Fruit fly (Drosophila melanogaster) Kc167 (cell line): ENCODE measurements around the gene Gr22b.

ENCODE experiments used
- Myc ChIP-seq: fragments of >200 bp; optimal IDR thresholded peaks from 2 replicates; lab custom pipeline; 2017; ENCODE audit warnings: missing external identifiers
- Sin3A ChIP-seq: fragments of >200 bp; optimal IDR thresholded peaks from 2 replicates; lab custom pipeline; 2018; ENCODE audit warnings: missing external identifiers
- h ChIP-seq: fragments of >200 bp; optimal IDR thresholded peaks from 3 replicates; lab custom pipeline; 2018; ENCODE audit warnings: missing external identifiers
- insv ChIP-seq: fragments of >200 bp; optimal IDR thresholded peaks from 3 replicates; lab custom pipeline; 2018; ENCODE audit warnings: missing external identifiers
- psq ChIP-seq: fragments of >200 bp; optimal IDR thresholded peaks from 2 replicates; lab custom pipeline; 2017; ENCODE audit warnings: missing external identifiers
- ttk ChIP-seq: sonication (Bioruptor generic); optimal IDR thresholded peaks from 2 replicates; lab custom pipeline; 2017; ENCODE audit warnings: missing external identifiers

Gr22b gene

DNA sequence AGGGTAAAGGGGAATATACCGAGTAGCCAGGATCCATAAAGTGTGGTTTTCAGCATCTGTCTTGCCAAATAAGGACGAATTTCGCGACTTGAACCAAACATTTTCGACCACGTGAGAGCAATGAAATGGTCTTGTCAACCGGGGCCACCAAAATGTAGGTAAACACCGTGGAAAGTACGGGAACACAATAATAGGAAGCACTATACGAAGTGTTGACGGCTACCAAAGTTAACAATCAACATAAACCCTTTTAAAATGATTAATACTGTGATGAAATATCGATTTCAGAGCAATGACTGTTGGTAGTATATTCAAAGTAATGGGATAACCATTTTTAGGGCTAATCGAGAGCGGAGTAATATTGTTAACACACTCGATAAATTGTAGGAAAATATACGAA lies at the start of gene Gr22b:
Gr22b (minus strand) TSS at position 101 of the 400 bp plus-strand sequence.
- no peak for TF ChIP-seq Sin3A (lab: Kevin White, UChicago)
- no peak for TF ChIP-seq ttk (lab: Kevin White, UChicago)
- no peak for TF ChIP-seq Myc (lab: Kevin White, UChicago)
- TF ChIP-seq insv (lab: Kevin White, UChicago): no peak
- TF ChIP-seq h: no peak
- no peak for TF ChIP-seq psq

dm6 chr2L:1839019-1839418 lies 46.0 kb upstream of the Gr22b start:
- TF ChIP-seq Myc (lab: Kevin White, UChicago): no peak
- no peak for TF ChIP-seq insv (lab: Kevin White, UChicago)
- no peak for TF ChIP-seq ttk (lab: Kevin White, UChicago)

DNA sequence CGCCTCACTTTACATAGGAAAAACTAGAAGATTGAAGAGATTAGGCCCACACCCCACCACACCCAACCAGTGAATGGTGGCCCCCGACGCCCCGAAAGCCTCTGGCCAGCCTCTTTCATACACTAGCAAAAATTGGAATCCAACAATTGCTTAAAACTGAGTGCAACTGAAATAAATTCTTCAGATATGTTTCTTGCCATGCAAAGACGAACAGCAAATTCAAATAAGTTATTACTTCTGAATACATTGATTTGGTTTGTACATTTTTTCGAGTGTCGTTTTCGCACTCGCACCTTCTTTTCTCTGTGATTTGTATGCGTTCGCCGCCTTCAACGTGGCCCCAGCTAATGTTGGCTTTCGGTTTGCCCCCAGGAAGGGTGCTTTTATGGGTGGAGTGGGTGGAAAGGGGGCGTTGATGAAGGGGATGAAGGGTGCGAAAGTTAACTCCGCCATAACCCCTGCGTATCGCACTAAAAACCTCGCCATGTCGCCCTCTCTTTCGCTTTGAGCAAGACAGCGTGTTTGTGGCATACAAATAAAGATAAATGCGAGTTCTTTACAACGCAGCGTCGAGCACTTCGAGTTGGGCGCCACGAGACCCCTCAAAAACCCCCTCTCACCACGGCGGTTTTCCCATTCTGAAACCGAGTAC lies 44.8 kb upstream of the Gr22b start:
- TF ChIP-seq Sin3A (lab: Kevin White, UChicago) (no peak), h (no peak), insv (lab: Kevin White, UChicago) (no peak), ttk (lab: Kevin White, UChicago) (no peak), psq (no peak), Myc (lab: Kevin White, UChicago) (no peak)

dm6 chr2L:1836238-1836637 lies 43.2 kb upstream of the Gr22b start, which contains the start of gene wry:
Gene wry, plus strand, starts transcription at chr2L:1836538.
- TF ChIP-seq Sin3A (lab: Kevin White, UChicago): no peak
- no peak for TF ChIP-seq Myc (lab: Kevin White, UChicago)
- TF ChIP-seq ttk (lab: Kevin White, UChicago): no peak
- no peak for TF ChIP-seq insv (lab: Kevin White, UChicago)
- no peak for TF ChIP-seq psq
- no peak for TF ChIP-seq h

- no peak for TF ChIP-seq ttk (lab: Kevin White, UChicago)
- no peak for TF ChIP-seq insv (lab: Kevin White, UChicago)
- TF ChIP-seq psq: no peak
- TF ChIP-seq Myc (lab: Kevin White, UChicago): no peak
- no peak for TF ChIP-seq h
These were observed 39.4 kb upstream of the Gr22b start, which contains the start of gene c-cup for dm6 chr2L:1832465-1832864. Gene c-cup, minus strand, starts transcription at chr2L:1832565.

DNA sequence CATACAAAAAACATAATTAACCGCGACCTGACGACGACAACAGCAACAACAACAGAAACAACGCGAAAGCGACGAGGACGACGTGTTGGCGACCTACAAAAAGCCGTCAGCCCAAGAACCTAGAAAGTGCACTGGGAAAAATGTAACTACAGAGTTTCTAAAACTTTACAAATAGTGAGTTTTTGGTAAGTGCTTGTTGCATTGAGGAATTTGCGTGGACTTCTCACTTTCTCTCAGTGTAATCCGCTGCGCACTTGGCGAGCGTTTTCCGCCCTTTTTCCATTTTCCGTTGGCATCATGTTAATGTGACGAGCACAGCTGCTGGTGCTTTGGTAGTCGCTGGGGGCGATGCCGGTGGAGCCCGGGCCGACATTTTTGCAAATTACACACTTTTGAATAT lies 35.2 kb upstream of the Gr22b start:
- TF ChIP-seq Myc (lab: Kevin White, UChicago): no peak
- no peak for TF ChIP-seq ttk (lab: Kevin White, UChicago)
- TF ChIP-seq psq: no peak
- TF ChIP-seq Sin3A (lab: Kevin White, UChicago): no peak
- no peak for TF ChIP-seq h
- no peak for TF ChIP-seq insv (lab: Kevin White, UChicago)

DNA sequence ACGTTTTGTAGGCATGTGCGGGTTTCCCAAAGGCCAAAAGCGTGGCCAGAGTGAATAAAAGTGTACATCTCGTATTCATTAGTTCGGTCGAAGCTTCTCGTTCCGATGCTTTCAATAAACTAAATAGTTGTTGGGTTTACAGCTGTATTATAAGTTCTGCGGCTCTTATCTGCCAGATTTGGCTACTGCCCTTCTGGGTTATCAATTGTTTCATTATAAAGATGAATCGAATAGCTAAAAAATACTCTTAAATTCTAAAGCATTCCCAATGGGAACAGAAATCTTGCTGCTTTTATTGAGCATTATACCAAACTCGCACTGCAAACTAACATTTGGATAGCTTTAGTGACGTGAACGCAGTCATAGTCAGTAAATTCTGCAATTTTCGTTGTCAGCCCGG lies 33.3 kb upstream of the Gr22b start, which contains the start of gene CG31664:
CG31664 (minus strand) TSS at position 101 of the 400 bp plus-strand sequence.
- no peak for TF ChIP-seq h
- no peak for TF ChIP-seq Sin3A (lab: Kevin White, UChicago)
- no peak for TF ChIP-seq Myc (lab: Kevin White, UChicago)
- no peak for TF ChIP-seq psq
- no peak for TF ChIP-seq ttk (lab: Kevin White, UChicago)
- no peak for TF ChIP-seq insv (lab: Kevin White, UChicago)

dm6 chr2L:1823231-1823630 lies 30.2 kb upstream of the Gr22b start, which contains the start of gene CG31933:
Gene CG31933, minus strand, starts transcription at chr2L:1823331.
- TF ChIP-seq psq: no peak
- TF ChIP-seq Myc (lab: Kevin White, UChicago): no peak
- no peak for TF ChIP-seq ttk (lab: Kevin White, UChicago)
- no peak for TF ChIP-seq h
- TF ChIP-seq Sin3A (lab: Kevin White, UChicago): no peak
- no peak for TF ChIP-seq insv (lab: Kevin White, UChicago)

- no peak for TF ChIP-seq ttk (lab: Kevin White, UChicago)
- TF ChIP-seq Myc (lab: Kevin White, UChicago): no peak
- TF ChIP-seq Sin3A (lab: Kevin White, UChicago): no peak
- no peak for TF ChIP-seq psq
- TF ChIP-seq insv (lab: Kevin White, UChicago): no peak
- TF ChIP-seq h: no peak
These were observed 1.7 kb upstream of the Gr22b start, which contains the start of gene Gr22a for dm6 chr2L:1794817-1795216. Gene Gr22a, minus strand, starts transcription at chr2L:1794917.

dm6 chr2L:1791723-1792122 lies 1.3 kb downstream of the Gr22b start, which contains the start of gene Gr22c:
Gene Gr22c, minus strand, starts transcription at chr2L:1791823.
- no peak for TF ChIP-seq h
- no peak for TF ChIP-seq insv (lab: Kevin White, UChicago)
- no peak for TF ChIP-seq Myc (lab: Kevin White, UChicago)

- TF ChIP-seq Myc (lab: Kevin White, UChicago) (no peak), Sin3A (lab: Kevin White, UChicago) (no peak), insv (lab: Kevin White, UChicago) (no peak), ttk (lab: Kevin White, UChicago) (no peak), h (no peak), psq (no peak)
These were observed 2.8 kb downstream of the Gr22b start, which contains the start of gene Gr22d for dm6 chr2L:1790261-1790660. Gene Gr22d, minus strand, starts transcription at chr2L:1790361.

- TF ChIP-seq Sin3A (lab: Kevin White, UChicago) (no peak), h (no peak), psq (no peak), Myc (lab: Kevin White, UChicago) (no peak), ttk (lab: Kevin White, UChicago) (no peak), insv (lab: Kevin White, UChicago) (no peak)
These were observed 5.1 kb downstream of the Gr22b start for dm6 chr2L:1787929-1788328.
